Worm (Caenorhabditis elegans): ENCODE data around the gene Y41C4A.21.
A peak's percentile ranks its signal among the peaks of the same experiment; 100 is the strongest.

ce11 chrIII:11719400-11719875 is 12.7 kb upstream of the Y41C4A.21 start, which contains the start of the genes elb-1 and Y41C4A.11:
- TF ChIP-seq fos-1 (tag; optimal IDR thresholded peaks at IDR 0.05) (peak; percentile 56), fkh-10 (GFP tag; optimal IDR thresholded peaks at IDR 0.05) (no peak), vab-15 (tag; optimal IDR thresholded peaks at IDR 0.05) (no peak), nhr-76 (tag; optimal IDR thresholded peaks at IDR 0.05) (no peak), skn-1 (tag; optimal IDR thresholded peaks at IDR 0.05) (peak; percentile 80), nhr-11 (tag; optimal IDR thresholded peaks at IDR 0.05) (no peak), ces-1 (GFP tag; optimal IDR thresholded peaks at IDR 0.05) (no peak), nhr-28 (tag; optimal IDR thresholded peaks at IDR 0.05) (no peak), pqm-1 (tag; optimal IDR thresholded peaks at IDR 0.05) (no peak), lin-15B (tag; optimal IDR thresholded peaks at IDR 0.05) (peak; percentile 65), nhr-71 (tag; optimal IDR thresholded peaks at IDR 0.05) (peak; percentile 86), zip-4 (GFP tag; optimal IDR thresholded peaks at IDR 0.05) (no peak), nhr-12 (tag; optimal IDR thresholded peaks at IDR 0.05) (no peak), C04F5.9 (tag; optimal IDR thresholded peaks at IDR 0.05) (peak; percentile 3)

Data from whole organism, L1 larva.